Worm (Caenorhabditis elegans): ENCODE data around the gene C45H4.18.

Gene C45H4.18

DNA sequence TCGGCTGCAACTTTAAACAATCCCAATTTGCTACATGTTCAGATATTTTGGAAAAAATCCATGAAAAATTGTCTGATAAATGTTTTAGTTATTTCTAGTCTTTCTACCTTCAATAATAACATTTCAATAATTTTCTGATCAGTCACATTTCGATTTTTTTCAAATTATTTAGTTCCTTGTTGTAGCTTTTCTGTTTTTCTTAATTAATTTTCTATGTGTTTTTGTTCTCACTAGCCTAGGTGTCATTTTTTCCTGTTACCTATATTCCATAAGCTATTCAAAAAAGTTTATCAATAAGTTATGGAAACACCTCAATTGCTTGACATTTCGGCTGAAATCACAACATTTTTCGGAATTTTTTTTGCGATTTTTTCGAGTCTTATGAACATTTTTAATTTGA lies 22.1 kb upstream of the C45H4.18 start, which contains the start of gene srbc-23:
Gene srbc-23, plus strand, starts transcription at position 301 of the 400 bp plus-strand sequence.
- TF ChIP-seq ceh-9 (tag; optimal IDR thresholded peaks at IDR 0.05), result no peak
- TF ChIP-seq nhr-23 (tag; optimal IDR thresholded peaks at IDR 0.05), result no peak
- TF ChIP-seq daf-12 (tag; optimal IDR thresholded peaks at IDR 0.05), result no peak
- no peak for TF ChIP-seq unc-62 (GFP tag; optimal IDR thresholded peaks at IDR 0.05)
- TF ChIP-seq tbx-2 (tag; optimal IDR thresholded peaks at IDR 0.05), result no peak
- TF ChIP-seq R02D3.7 (tag; optimal IDR thresholded peaks at IDR 0.05), result no peak
- no peak for TF ChIP-seq ztf-4 (tag; optimal IDR thresholded peaks at IDR 0.05)

DNA sequence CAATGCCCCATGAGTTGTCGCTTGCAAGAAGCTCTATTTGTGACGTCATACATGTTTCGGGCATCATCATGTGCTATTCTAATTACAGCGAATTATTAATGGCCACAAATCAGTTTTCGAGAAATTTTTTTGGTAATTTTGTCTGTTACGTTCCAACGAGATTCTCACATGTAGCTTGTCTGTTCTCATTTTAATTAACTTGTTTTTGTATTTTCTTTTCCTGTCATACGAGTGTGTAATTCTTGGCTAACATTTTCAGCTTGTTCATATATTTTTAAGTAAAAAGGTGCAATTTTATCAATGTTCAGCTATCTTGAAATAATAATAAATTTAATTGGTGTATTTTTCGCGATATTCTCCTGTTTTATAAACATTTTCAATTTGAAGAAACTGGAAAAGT lies 20.1 kb upstream of the C45H4.18 start, which contains the start of gene srbc-21:
Gene srbc-21, plus strand, starts transcription at position 301 of the 400 bp plus-strand sequence.
- TF ChIP-seq ZK546.5 (tag; optimal IDR thresholded peaks at IDR 0.05) (no peak), nhr-28 (tag; optimal IDR thresholded peaks at IDR 0.05) (no peak), fkh-10 (GFP tag; optimal IDR thresholded peaks at IDR 0.05) (no peak), nhr-237 (tag; optimal IDR thresholded peaks at IDR 0.05) (no peak), nhr-43 (tag; optimal IDR thresholded peaks at IDR 0.05; ENCODE audit: poor library complexity, severe bottlenecking) (no peak), daf-12 (tag; optimal IDR thresholded peaks at IDR 0.05) (no peak), nfya-1 (tag; optimal IDR thresholded peaks at IDR 0.05; ENCODE audit: insufficient read depth) (no peak), unc-62 (GFP tag; optimal IDR thresholded peaks at IDR 0.05) (no peak), fkh-2 (tag; optimal IDR thresholded peaks at IDR 0.05) (no peak), elt-3 (tag; optimal IDR thresholded peaks at IDR 0.05) (no peak), ztf-11 (tag; optimal IDR thresholded peaks at IDR 0.05) (no peak), R02D3.7 (tag; optimal IDR thresholded peaks at IDR 0.05) (no peak), egl-27 (tag; optimal IDR thresholded peaks at IDR 0.05) (no peak), lsy-12 (tag; optimal IDR thresholded peaks at IDR 0.05) (no peak), ceh-16 (tag; optimal IDR thresholded peaks at IDR 0.05) (no peak), sea-2 (GFP tag; optimal IDR thresholded peaks at IDR 0.05) (no peak), nhr-11 (tag; optimal IDR thresholded peaks at IDR 0.05) (no peak)

DNA sequence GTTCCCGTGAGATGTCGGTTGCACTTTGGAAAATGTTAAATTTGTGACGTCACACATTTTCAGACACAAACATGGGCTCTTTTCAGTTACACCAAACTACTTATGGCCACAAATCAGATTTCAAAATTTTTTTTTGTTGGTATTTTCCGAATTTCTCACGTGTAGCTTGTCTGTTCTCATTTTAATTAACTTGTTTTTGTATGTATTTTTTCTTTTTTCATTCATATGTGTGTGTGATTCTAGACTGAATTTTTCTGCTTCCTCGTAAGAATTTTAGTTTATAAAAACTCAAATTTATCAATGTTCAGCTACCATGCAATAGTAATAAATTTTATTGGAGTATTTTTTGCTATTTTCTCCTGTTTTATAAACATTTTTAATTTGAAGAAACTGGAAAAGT lies 18.5 kb upstream of the C45H4.18 start, which contains the start of gene srbc-22:
Gene srbc-22, plus strand, starts transcription at position 301 of the 400 bp plus-strand sequence.
- TF ChIP-seq tbx-2 (tag; optimal IDR thresholded peaks at IDR 0.05) (no peak), ceh-16 (tag; optimal IDR thresholded peaks at IDR 0.05) (no peak), elt-2 (tag; optimal IDR thresholded peaks at IDR 0.05) (no peak), ztf-4 (tag; optimal IDR thresholded peaks at IDR 0.05) (no peak), daf-12 (tag; optimal IDR thresholded peaks at IDR 0.05) (no peak), fkh-2 (tag; optimal IDR thresholded peaks at IDR 0.05) (no peak), ZK546.5 (tag; optimal IDR thresholded peaks at IDR 0.05) (no peak), R02D3.7 (tag; optimal IDR thresholded peaks at IDR 0.05) (no peak), zag-1 (tag; optimal IDR thresholded peaks at IDR 0.05) (no peak), nhr-11 (tag; optimal IDR thresholded peaks at IDR 0.05) (no peak), nhr-23 (tag; optimal IDR thresholded peaks at IDR 0.05) (no peak), hmg-11 (tag; optimal IDR thresholded peaks at IDR 0.05) (no peak), ceh-82 (tag; optimal IDR thresholded peaks at IDR 0.05) (no peak), lin-39 (tag; optimal IDR thresholded peaks at IDR 0.05) (no peak), snpc-4 (tag; optimal IDR thresholded peaks at IDR 0.05) (no peak)

DNA sequence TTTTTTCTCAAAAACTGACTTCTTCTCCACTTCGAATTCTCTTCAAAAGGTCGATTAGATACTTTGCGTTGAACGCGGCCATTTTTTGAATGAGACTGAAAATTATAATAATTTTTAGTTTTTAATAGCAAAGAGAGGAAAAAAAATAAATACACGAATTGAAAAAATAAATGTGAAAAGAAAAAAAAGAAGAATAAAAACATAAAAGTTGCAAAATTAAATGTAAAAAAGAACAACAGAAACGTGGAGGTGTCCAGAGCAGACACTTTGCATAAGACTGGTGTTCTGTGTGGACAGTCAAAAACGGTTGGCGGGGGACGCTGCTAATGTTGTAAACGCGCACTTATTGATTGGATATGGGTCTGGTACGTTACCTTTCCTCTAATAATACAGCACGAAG lies 16.0 kb upstream of the C45H4.18 start, which contains the start of gene C45H4.14:
Gene C45H4.14, minus strand, starts transcription at position 101 of the 400 bp plus-strand sequence.
- TF ChIP-seq elt-1 (tag; optimal IDR thresholded peaks at IDR 0.05) (no peak), pqm-1 (tag; optimal IDR thresholded peaks at IDR 0.05) (no peak), ceh-28 (tag; optimal IDR thresholded peaks at IDR 0.05) (no peak), mml-1 (tag; optimal IDR thresholded peaks at IDR 0.05) (no peak), hmg-11 (tag; optimal IDR thresholded peaks at IDR 0.05) (no peak), fkh-10 (GFP tag; optimal IDR thresholded peaks at IDR 0.05) (no peak), sea-2 (GFP tag; optimal IDR thresholded peaks at IDR 0.05) (no peak), lin-15B (tag; optimal IDR thresholded peaks at IDR 0.05) (no peak), daf-12 (tag; optimal IDR thresholded peaks at IDR 0.05) (no peak), ztf-4 (tag; optimal IDR thresholded peaks at IDR 0.05) (no peak), fkh-2 (tag; optimal IDR thresholded peaks at IDR 0.05) (no peak), skn-1 (tag; optimal IDR thresholded peaks at IDR 0.05) (no peak), lin-39 (tag; optimal IDR thresholded peaks at IDR 0.05) (no peak)

DNA sequence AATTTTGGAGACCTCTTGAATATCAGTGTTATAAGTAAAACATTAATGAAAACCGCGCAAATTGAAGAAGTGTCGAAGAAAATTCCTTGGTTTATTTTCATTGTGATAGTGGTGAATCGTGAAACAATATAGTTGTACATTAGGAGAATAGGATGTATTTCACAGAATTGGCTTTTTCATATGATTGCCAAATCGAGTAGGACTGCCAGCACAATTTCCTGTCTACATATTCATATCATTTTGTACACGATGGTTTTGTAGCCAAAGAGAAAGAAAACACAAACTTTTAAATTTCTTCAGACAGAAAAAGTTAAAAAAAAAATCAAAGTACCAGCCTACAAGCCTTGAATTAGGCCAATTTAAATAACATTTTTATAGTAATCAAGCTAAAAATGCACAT lies 11.6 kb upstream of the C45H4.18 start, which contains the start of gene str-255:
Gene str-255, minus strand, starts transcription at position 101 of the 400 bp plus-strand sequence.
- TF ChIP-seq ceh-82 (tag; optimal IDR thresholded peaks at IDR 0.05) (no peak), fkh-10 (GFP tag; optimal IDR thresholded peaks at IDR 0.05) (no peak), elt-3 (tag; optimal IDR thresholded peaks at IDR 0.05) (no peak), nhr-23 (tag; optimal IDR thresholded peaks at IDR 0.05) (no peak), ztf-4 (tag; optimal IDR thresholded peaks at IDR 0.05) (no peak), elt-2 (tag; optimal IDR thresholded peaks at IDR 0.05) (no peak), egl-27 (tag; optimal IDR thresholded peaks at IDR 0.05) (no peak), zag-1 (tag; optimal IDR thresholded peaks at IDR 0.05) (no peak)

All from whole organism, L3 larva.